Worm (Caenorhabditis elegans): ENCODE data around the gene srv-25.

- TF ChIP-seq cnd-1 (tag; optimal IDR thresholded peaks at IDR 0.05), result no peak
- no peak for TF ChIP-seq lsy-2 (tag; optimal IDR thresholded peaks at IDR 0.05)
- TF ChIP-seq nhr-12 (tag; optimal IDR thresholded peaks at IDR 0.05), result no peak
- no peak for TF ChIP-seq pha-4 (tag; optimal IDR thresholded peaks at IDR 0.05)
- TF ChIP-seq lin-13 (tag; optimal IDR thresholded peaks at IDR 0.05), result no peak
- no peak for TF ChIP-seq ceh-39 (tag; optimal IDR thresholded peaks at IDR 0.05)
- TF ChIP-seq ces-1 (GFP tag; optimal IDR thresholded peaks at IDR 0.05), result no peak
- no peak for TF ChIP-seq sptf-1 (tag; optimal IDR thresholded peaks at IDR 0.05)
These were observed 38.9 kb upstream of the srv-25 start, which contains the start of gene Y73B6BL.288 for ce11 chrIV:6342431-6342830.
